Worm (Caenorhabditis elegans): ENCODE results near the gene pelo-1.

pelo-1 gene

ce11 chrIII:4195306-4196008 is 8.6 kb downstream of the pelo-1 start:
- TF ChIP-seq unc-39 (tag; optimal IDR thresholded peaks at IDR 0.05) (no peak), tbx-2 (tag; optimal IDR thresholded peaks at IDR 0.05) (peak; percentile 87), elt-2 (tag; optimal IDR thresholded peaks at IDR 0.05) (peak; percentile 58), unc-62 (GFP tag; optimal IDR thresholded peaks at IDR 0.05) (no peak), pqm-1 (tag; optimal IDR thresholded peaks at IDR 0.05) (peak; percentile 30), fkh-2 (tag; optimal IDR thresholded peaks at IDR 0.05) (no peak), hmg-11 (tag; optimal IDR thresholded peaks at IDR 0.05) (peak; percentile 47), nhr-43 (tag; optimal IDR thresholded peaks at IDR 0.05; ENCODE audit: poor library complexity, severe bottlenecking) (peak; percentile 84), sea-2 (GFP tag; optimal IDR thresholded peaks at IDR 0.05) (no peak), fos-1 (tag; optimal IDR thresholded peaks at IDR 0.05) (no peak), mdl-1 (tag; optimal IDR thresholded peaks at IDR 0.05) (no peak), pha-4 (tag; optimal IDR thresholded peaks at IDR 0.05) (peak; percentile 36), snpc-4 (tag; optimal IDR thresholded peaks at IDR 0.05) (no peak), ceh-16 (tag; optimal IDR thresholded peaks at IDR 0.05) (no peak), nfya-1 (tag; optimal IDR thresholded peaks at IDR 0.05; ENCODE audit: insufficient read depth) (peak; percentile 56), lin-39 (tag; optimal IDR thresholded peaks at IDR 0.05) (no peak), skn-1 (tag; optimal IDR thresholded peaks at IDR 0.05) (no peak), nhr-12 (tag; optimal IDR thresholded peaks at IDR 0.05) (no peak), ama-1 (optimal IDR thresholded peaks at IDR 0.05) (peak; percentile 95), mml-1 (tag; optimal IDR thresholded peaks at IDR 0.05) (no peak), nhr-23 (tag; optimal IDR thresholded peaks at IDR 0.05) (peak; percentile 60), elt-1 (tag; optimal IDR thresholded peaks at IDR 0.05) (no peak), daf-12 (tag; optimal IDR thresholded peaks at IDR 0.05) (peak; percentile 49), elt-3 (tag; optimal IDR thresholded peaks at IDR 0.05) (no peak), eor-1 (tag; optimal IDR thresholded peaks at IDR 0.05) (no peak), lsy-12 (tag; optimal IDR thresholded peaks at IDR 0.05) (peak; percentile 74), nhr-67 (tag; optimal IDR thresholded peaks at IDR 0.05) (no peak), nhr-76 (tag; optimal IDR thresholded peaks at IDR 0.05) (no peak), egl-27 (tag; optimal IDR thresholded peaks at IDR 0.05) (no peak), R02D3.7 (tag; optimal IDR thresholded peaks at IDR 0.05) (peak; percentile 31), ZK546.5 (tag; optimal IDR thresholded peaks at IDR 0.05) (no peak), zag-1 (tag; optimal IDR thresholded peaks at IDR 0.05) (no peak), lin-15B (tag; optimal IDR thresholded peaks at IDR 0.05) (no peak), nhr-25 (tag; optimal IDR thresholded peaks at IDR 0.05) (peak; percentile 38), ceh-28 (tag; optimal IDR thresholded peaks at IDR 0.05) (peak; percentile 56), ztf-4 (tag; optimal IDR thresholded peaks at IDR 0.05) (peak; percentile 60), jun-1 (tag; optimal IDR thresholded peaks at IDR 0.05) (peak; percentile 34), ceh-82 (tag; optimal IDR thresholded peaks at IDR 0.05) (peak; percentile 46), nhr-11 (tag; optimal IDR thresholded peaks at IDR 0.05) (no peak), fkh-10 (GFP tag; optimal IDR thresholded peaks at IDR 0.05) (no peak), nhr-77 (tag; optimal IDR thresholded peaks at IDR 0.05) (peak; percentile 46), egl-5 (tag; optimal IDR thresholded peaks at IDR 0.05) (no peak), ceh-9 (tag; optimal IDR thresholded peaks at IDR 0.05) (no peak), nhr-237 (tag; optimal IDR thresholded peaks at IDR 0.05) (no peak), ztf-11 (tag; optimal IDR thresholded peaks at IDR 0.05) (no peak), aly-2 (tag; optimal IDR thresholded peaks at IDR 0.05) (peak; percentile 33), nhr-28 (tag; optimal IDR thresholded peaks at IDR 0.05) (no peak)
